Worm (Caenorhabditis elegans) whole organism, L1 larva: ENCODE data around the gene Y70C5A.4.

Experiments used
- F16B12.6 ChIP-seq: fragments of 150-350 bp; optimal IDR thresholded peaks from 2 replicates; lab custom pipeline; 2014; ENCODE audit warnings: missing biosample characterization, missing genetic modification characterization
- Y116A8C.19 ChIP-seq: sonication (generic microtip); optimal IDR thresholded peaks from 2 replicates; lab custom pipeline; 2016; ENCODE audit warnings: missing compliant biosample characterization, missing genetic modification characterization, borderline replicate concordance
- ceh-8 ChIP-seq: fragments of 200-800 bp; sonication (Bioruptor generic); optimal IDR thresholded peaks from 2 replicates; lab custom pipeline; 2018; ENCODE audit warnings: mild to moderate bottlenecking, missing genetic modification characterization, moderate library complexity, missing compliant biosample characterization
- ceh-88 ChIP-seq: fragments of 200-800 bp; sonication (Bioruptor generic); IDR thresholded peaks from 2 replicates; pipeline ENCODE4 v1.3.6; 2022; ENCODE audit warnings: missing genetic modification characterization, missing compliant biosample characterization
- ceh-90 ChIP-seq: sonication (generic microtip); optimal IDR thresholded peaks from 2 replicates; lab custom pipeline; 2016; ENCODE audit warnings: missing genetic modification characterization, missing compliant biosample characterization
- ces-1 ChIP-seq: fragments of 150-350 bp; optimal IDR thresholded peaks from 2 replicates; lab custom pipeline; 2014; ENCODE audit warnings: missing biosample characterization, missing genetic modification reagents, missing genetic modification characterization
- elt-2 ChIP-seq: sonication (generic microtip); optimal IDR thresholded peaks from 2 replicates; lab custom pipeline; 2016; ENCODE audit warnings: missing genetic modification characterization, mild to moderate bottlenecking, inconsistent platforms, missing compliant biosample characterization, missing genetic modification reagents
- ets-5 ChIP-seq: fragments of 200-800 bp; sonication (Bioruptor generic); IDR thresholded peaks from 2 replicates; pipeline ENCODE4 v1.3.6; 2022; ENCODE audit warnings: missing genetic modification characterization, missing compliant biosample characterization
- fkh-10 ChIP-seq: sonication (generic microtip); optimal IDR thresholded peaks from 2 replicates; lab custom pipeline; 2017; ENCODE audit warnings: missing biosample characterization, missing genetic modification reagents, missing genetic modification characterization
- hlh-17 ChIP-seq: fragments of 200-800 bp; sonication (Bioruptor generic); optimal IDR thresholded peaks from 2 replicates; lab custom pipeline; 2018; ENCODE audit warnings: missing genetic modification characterization, mild to moderate bottlenecking, missing compliant biosample characterization, moderate library complexity, borderline replicate concordance
- hlh-4 ChIP-seq: sonication (generic microtip); optimal IDR thresholded peaks from 2 replicates; lab custom pipeline; 2016; ENCODE audit warnings: mild to moderate bottlenecking, missing genetic modification characterization, missing compliant biosample characterization
- hpl-2 ChIP-seq: fragments of 150-350 bp; optimal IDR thresholded peaks from 2 replicates; lab custom pipeline; 2014; ENCODE audit warnings: missing biosample characterization, missing genetic modification reagents, missing genetic modification characterization
- isw-1 ChIP-seq: fragments of 200-800 bp; sonication (Bioruptor generic); IDR thresholded peaks from 2 replicates; pipeline ENCODE4 v1.3.6; 2022; ENCODE audit warnings: missing genetic modification characterization, missing compliant biosample characterization
- lin-13 ChIP-seq: fragments of 150-350 bp; optimal IDR thresholded peaks from 2 replicates; lab custom pipeline; 2014; ENCODE audit warnings: missing biosample characterization, missing genetic modification reagents, missing genetic modification characterization
- lin-14 ChIP-seq: fragments of 200-800 bp; sonication (Bioruptor generic); optimal IDR thresholded peaks from 2 replicates; lab custom pipeline; 2018; ENCODE audit warnings: mild to moderate bottlenecking, missing genetic modification characterization, moderate library complexity, missing compliant biosample characterization
- lin-35 ChIP-seq, 2 experiments: fragments of 150-350 bp; optimal IDR thresholded peaks; 2 replicates each; lab custom pipeline; 2014; ENCODE audit warnings: missing biosample characterization in 2 of 2, missing genetic modification characterization in 2 of 2, missing genetic modification reagents in 2 of 2
- lin-39 ChIP-seq: fragments of 150-350 bp; optimal IDR thresholded peaks from 2 replicates; lab custom pipeline; 2014; ENCODE audit warnings: missing biosample characterization, missing genetic modification reagents, missing genetic modification characterization
- nhr-20 ChIP-seq: sonication (generic microtip); optimal IDR thresholded peaks from 2 replicates; lab custom pipeline; 2016; ENCODE audit warnings: mild to moderate bottlenecking, missing genetic modification characterization, missing compliant biosample characterization
- nhr-77 ChIP-seq: fragments of 150-350 bp; optimal IDR thresholded peaks from 2 replicates; lab custom pipeline; 2014; ENCODE audit warnings: missing biosample characterization, missing genetic modification characterization
- nhr-84 ChIP-seq: sonication (generic microtip); optimal IDR thresholded peaks from 2 replicates; lab custom pipeline; 2017; ENCODE audit warnings: missing biosample characterization, missing genetic modification characterization
- pag-3 ChIP-seq: sonication (generic microtip); optimal IDR thresholded peaks from 2 replicates; lab custom pipeline; 2017; ENCODE audit warnings: missing genetic modification characterization, mild to moderate bottlenecking, missing compliant biosample characterization, antibody characterized with exemption, borderline replicate concordance; ENCODE audit not compliant: insufficient read depth
- pax-3 ChIP-seq: fragments of 200-800 bp; sonication (Bioruptor generic); optimal IDR thresholded peaks from 2 replicates; lab custom pipeline; 2018; ENCODE audit warnings: mild to moderate bottlenecking, missing genetic modification characterization, moderate library complexity, missing compliant biosample characterization
- snpc-4 ChIP-seq: fragments of 150-350 bp; optimal IDR thresholded peaks from 2 replicates; lab custom pipeline; 2014; ENCODE audit warnings: missing biosample characterization, missing genetic modification characterization
- sox-4 ChIP-seq: sonication (generic microtip); optimal IDR thresholded peaks from 2 replicates; lab custom pipeline; 2016; ENCODE audit warnings: missing genetic modification characterization, missing compliant biosample characterization
- sptf-1 ChIP-seq: fragments of 150-350 bp; optimal IDR thresholded peaks from 2 replicates; lab custom pipeline; 2014; ENCODE audit warnings: missing biosample characterization, missing genetic modification characterization
- sup-37 ChIP-seq: fragments of 200-800 bp; sonication (Bioruptor generic); optimal IDR thresholded peaks from 2 replicates; lab custom pipeline; 2018; ENCODE audit warnings: mild to moderate bottlenecking, missing genetic modification characterization, missing compliant biosample characterization
- tbx-2 ChIP-seq: sonication (generic microtip); optimal IDR thresholded peaks from 2 replicates; lab custom pipeline; 2016; ENCODE audit warnings: missing genetic modification characterization, missing compliant biosample characterization
- tlp-1 ChIP-seq: fragments of 150-350 bp; optimal IDR thresholded peaks from 2 replicates; lab custom pipeline; 2014; ENCODE audit warnings: missing biosample characterization, missing genetic modification characterization
- vab-15 ChIP-seq: sonication (generic microtip); optimal IDR thresholded peaks from 2 replicates; lab custom pipeline; 2017; ENCODE audit warnings: missing genotype, mild to moderate bottlenecking, missing genetic modification characterization, missing compliant biosample characterization
- xbp-1 ChIP-seq: sonication (generic microtip); optimal IDR thresholded peaks from 2 replicates; lab custom pipeline; 2016; ENCODE audit warnings: missing genetic modification characterization, missing compliant biosample characterization
- zip-4 ChIP-seq: fragments of 200-800 bp; sonication (Bioruptor generic); optimal IDR thresholded peaks from 2 replicates; lab custom pipeline; 2018; ENCODE audit warnings: mild to moderate bottlenecking, missing genetic modification characterization, moderate library complexity, missing compliant biosample characterization

Gene Y70C5A.4

DNA sequence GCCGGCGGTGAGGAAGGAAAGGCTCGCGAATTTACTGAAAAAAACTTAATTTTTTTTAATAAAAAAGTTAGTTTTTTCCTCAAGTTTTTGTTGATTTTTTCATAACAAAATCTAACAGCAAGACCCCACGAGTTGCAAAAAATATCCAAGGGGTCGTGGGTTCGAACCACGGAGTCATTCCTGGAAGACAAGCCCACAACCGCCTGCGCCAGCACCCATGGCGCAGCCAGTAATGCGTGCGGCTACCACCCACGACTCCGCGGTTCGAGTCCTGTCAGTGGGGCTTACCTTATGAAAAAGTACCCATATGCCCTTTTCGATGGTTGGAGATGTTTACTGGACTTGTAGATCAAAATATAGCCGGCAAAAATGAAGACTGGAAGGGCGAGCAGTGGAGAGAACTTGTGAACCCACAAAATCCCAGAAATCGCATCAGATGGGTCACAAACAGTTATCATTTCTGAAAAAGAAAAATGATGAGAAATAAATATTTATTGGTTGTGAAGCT lies 5.2 kb downstream of the Y70C5A.4 start, which contains the start of gene Y70C5A.2:
TSS of gene Y70C5A.2 (minus strand) at position 458 of the 508 bp plus-strand sequence.
- TF ChIP-seq hpl-2 (GFP tag; lab: Kevin White, UChicago) (no peak), vab-15 (no peak), ceh-88 (GFP tag; lab: Robert Waterston, UW) (no peak), ces-1 (no peak), lin-14 (no peak), lin-13 (GFP tag; lab: Kevin White, UChicago) (no peak)

DNA sequence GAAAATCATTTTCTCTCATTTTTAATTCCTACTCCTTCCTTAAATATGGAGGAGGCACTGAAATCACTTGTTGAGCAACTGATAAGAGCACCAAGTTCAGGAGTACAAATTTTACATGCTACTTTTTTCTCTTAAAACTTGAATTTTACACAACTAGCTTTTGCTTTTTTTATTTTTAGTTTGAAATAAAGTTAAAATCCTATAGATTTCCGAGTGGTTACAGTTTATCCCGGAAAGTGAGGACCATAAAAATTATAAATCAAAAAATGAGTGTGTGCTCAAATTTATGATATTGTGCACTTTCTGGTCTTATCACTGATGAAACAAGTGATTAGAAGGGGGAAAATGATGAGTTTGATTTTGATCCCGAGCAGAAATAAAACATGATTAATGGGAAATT lies 10.4 kb downstream of the Y70C5A.4 start, which contains the start of gene oac-53:
TSS of gene oac-53 (minus strand) at position 9 of the 400 bp plus-strand sequence.
- peak; percentile 77 for TF ChIP-seq elt-2 (tag; lab: Kevin White, UChicago)
- TF ChIP-seq hlh-4 (tag; lab: Kevin White, UChicago): no peak
- no peak for TF ChIP-seq sptf-1 (tag; lab: Kevin White, UChicago)
- peak; percentile 3 for TF ChIP-seq tlp-1 (tag; lab: Kevin White, UChicago)
- no peak for TF ChIP-seq lin-35 (GFP tag; optimal IDR thresholded peaks at IDR 0.05; lab: Kevin White, UChicago)

DNA sequence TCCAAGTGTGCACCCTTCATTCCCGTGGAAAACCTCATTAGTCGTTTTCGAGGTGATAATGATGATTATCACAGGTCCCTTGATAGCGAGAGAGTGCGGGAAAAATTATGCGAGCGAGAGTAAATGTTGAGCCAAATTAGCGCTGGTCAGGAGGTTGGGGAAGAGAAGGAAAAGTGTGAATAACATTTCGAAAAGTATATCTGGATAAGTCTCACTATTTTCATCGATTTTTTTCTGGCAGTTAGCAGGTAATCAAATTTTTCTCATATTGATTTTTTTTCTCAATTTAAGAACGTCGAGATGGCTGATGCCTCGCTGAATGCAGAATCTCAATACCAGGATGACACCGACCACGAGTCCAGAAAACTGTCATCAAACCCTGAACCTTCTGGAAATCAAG lies 11.4 kb downstream of the Y70C5A.4 start, which contains the start of gene W06G6.2:
TSS of gene W06G6.2 (plus strand) at position 301 of the 400 bp plus-strand sequence.
- no peak for TF ChIP-seq nhr-84 (tag; lab: Kevin White, UChicago)
- TF ChIP-seq zip-4 (GFP tag; lab: Kevin White, UChicago): no peak
- TF ChIP-seq tlp-1 (tag; lab: Kevin White, UChicago): no peak
- no peak for TF ChIP-seq nhr-20
- no peak for TF ChIP-seq lin-39 (tag; lab: Kevin White, UChicago)
- TF ChIP-seq nhr-77 (tag; lab: Kevin White, UChicago): no peak
- no peak for TF ChIP-seq Y116A8C.19
- no peak for TF ChIP-seq pax-3

DNA sequence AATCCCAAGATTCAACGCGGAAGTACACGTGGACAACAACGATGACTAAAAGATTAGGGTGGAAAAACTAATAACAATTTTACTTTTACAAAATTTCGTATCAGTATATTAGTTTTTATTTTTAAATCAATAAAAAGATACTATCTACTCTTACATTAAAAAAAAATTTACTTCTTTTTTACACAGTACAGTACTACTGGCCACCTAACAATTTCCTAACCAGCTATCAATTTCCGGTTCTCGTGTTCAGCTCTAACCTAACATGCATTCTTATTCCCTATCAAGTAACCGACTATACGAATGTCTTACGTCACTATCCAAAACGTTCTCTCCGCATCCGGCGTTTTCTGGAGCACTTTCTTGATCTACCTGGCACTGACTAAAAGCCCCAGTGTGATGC lies 12.0 kb downstream of the Y70C5A.4 start, which contains the start of gene srd-21:
TSS of gene srd-21 (plus strand) at position 301 of the 400 bp plus-strand sequence.
- no peak for TF ChIP-seq hpl-2 (GFP tag; lab: Kevin White, UChicago)
- TF ChIP-seq ceh-90 (tag; lab: Kevin White, UChicago): no peak
- TF ChIP-seq ets-5 (GFP tag; lab: Robert Waterston, UW): no peak
- no peak for TF ChIP-seq sox-4 (tag; lab: Kevin White, UChicago)
- TF ChIP-seq xbp-1 (tag; lab: Kevin White, UChicago): no peak

DNA sequence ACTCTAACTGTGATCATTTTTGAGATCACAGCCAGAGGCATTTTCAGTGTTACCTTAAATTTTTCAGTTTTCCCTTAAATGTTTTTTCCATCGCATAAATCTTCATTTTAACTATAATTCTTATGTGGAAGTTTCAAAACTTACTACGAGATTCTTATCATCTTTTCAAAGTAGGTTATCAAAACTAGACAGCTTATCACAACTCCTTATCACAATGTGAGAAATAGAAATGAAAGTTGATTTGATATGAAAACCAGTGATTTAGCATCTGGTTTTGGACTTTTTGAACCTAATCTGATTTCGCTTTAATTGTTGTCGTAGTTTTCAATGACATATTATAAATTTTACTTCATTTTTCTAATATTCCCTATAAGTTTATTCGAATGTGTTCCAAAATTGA lies 18.3 kb downstream of the Y70C5A.4 start, which contains the start of gene mltn-11:
TSS of gene mltn-11 (plus strand) at position 276 of the 400 bp plus-strand sequence.
- no peak for TF ChIP-seq fkh-10 (GFP tag; lab: Kevin White, UChicago)
- peak; percentile 54 for TF ChIP-seq elt-2 (tag; lab: Kevin White, UChicago)
- TF ChIP-seq, all 84 proteins: peak for 1

DNA sequence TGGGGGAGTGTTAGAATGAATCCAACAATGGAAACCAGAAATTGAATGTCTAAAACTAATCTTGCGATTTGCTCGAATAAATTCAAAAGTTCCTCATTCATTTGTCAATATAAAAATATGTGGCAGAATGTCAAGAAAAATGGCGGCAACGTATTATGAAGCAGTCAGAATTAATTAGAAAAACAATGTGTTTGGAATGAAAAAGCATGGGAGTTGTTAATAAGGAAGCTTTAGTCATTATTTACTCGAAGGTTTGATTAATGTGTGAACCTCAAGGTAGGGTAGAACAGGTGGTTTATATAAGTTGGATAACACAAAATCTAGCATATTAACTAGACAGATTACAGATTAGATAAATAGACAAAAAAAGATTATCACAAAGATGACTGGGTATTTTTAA lies 20.6 kb downstream of the Y70C5A.4 start, which contains the start of gene srw-76:
TSS of gene srw-76 (minus strand) at position 101 of the 400 bp plus-strand sequence.
- TF ChIP-seq hlh-17 (GFP tag; lab: Kevin White, UChicago) (no peak), isw-1 (no peak), pag-3 (no peak), hlh-4 (tag; lab: Kevin White, UChicago) (no peak), snpc-4 (tag; lab: Kevin White, UChicago) (no peak), sup-37 (GFP tag; lab: Kevin White, UChicago) (no peak), tbx-2 (tag; lab: Kevin White, UChicago) (no peak), F16B12.6 (tag; lab: Kevin White, UChicago) (no peak), ceh-8 (GFP tag; lab: Kevin White, UChicago) (no peak)
